Worm (Caenorhabditis elegans): ENCODE data around the gene rbc-1.

Gene rbc-1

ce11 chrX:14610093-14610763, 946 bp upstream of the rbc-1 start (continued):
- TF ChIP-seq jun-1 (tag; optimal IDR thresholded peaks at IDR 0.05): no peak
- TF ChIP-seq hlh-30 (tag; optimal IDR thresholded peaks at IDR 0.05; ENCODE audit: insufficient read depth): peak; percentile 67
- TF ChIP-seq lsy-2 (tag; optimal IDR thresholded peaks at IDR 0.05): peak in 1 of 2 experiments; percentile 0
- no peak for TF ChIP-seq lir-3 (tag; optimal IDR thresholded peaks at IDR 0.05)
- no peak for TF ChIP-seq spr-1 (tag; optimal IDR thresholded peaks at IDR 0.05)
- TF ChIP-seq fos-1 (tag; optimal IDR thresholded peaks at IDR 0.05): no peak
- no peak for TF ChIP-seq lin-1 (GFP tag; IDR thresholded peaks at IDR 0.05)
- no peak for TF ChIP-seq T26A8.4 (GFP tag; IDR thresholded peaks at IDR 0.05)
- TF ChIP-seq nhr-237 (tag; optimal IDR thresholded peaks at IDR 0.05): no peak
- no peak for TF ChIP-seq Y48G9A.11 (GFP tag; IDR thresholded peaks at IDR 0.05)
- TF ChIP-seq cey-2 (tag; optimal IDR thresholded peaks at IDR 0.05; ENCODE audit: borderline replicate concordance, insufficient read depth): no peak
- TF ChIP-seq mxl-2 (GFP tag; conservative IDR thresholded peaks at IDR 0.05): no peak
- no peak for TF ChIP-seq ctbp-1 (GFP tag; IDR thresholded peaks at IDR 0.05)
- TF ChIP-seq dmd-6 (GFP tag; IDR thresholded peaks at IDR 0.05): peak; percentile 61
- TF ChIP-seq snpc-1.2 (GFP tag; IDR thresholded peaks at IDR 0.05): no peak
- no peak for TF ChIP-seq zip-11 (GFP tag; IDR thresholded peaks at IDR 0.05)
- no peak for TF ChIP-seq nhr-48 (tag; optimal IDR thresholded peaks at IDR 0.05)
- TF ChIP-seq lin-39 (tag; optimal IDR thresholded peaks at IDR 0.05): no peak
- no peak for TF ChIP-seq aly-2 (tag; optimal IDR thresholded peaks at IDR 0.05)
- peak; percentile 55 for TF ChIP-seq mep-1 (tag; optimal IDR thresholded peaks at IDR 0.05)
- TF ChIP-seq ceh-62 (tag; optimal IDR thresholded peaks at IDR 0.05): no peak
- TF ChIP-seq ceh-44 (GFP tag; IDR thresholded peaks at IDR 0.05): no peak
- no peak for TF ChIP-seq zfp-3 (GFP tag; conservative IDR thresholded peaks at IDR 0.05)

ce11 chrX:14621207-14621606, 10.0 kb downstream of the rbc-1 start:
- 0 out of 2 replicates have a peak, but pooled peaks have one; percentile 52 for TF ChIP-seq snpc-1.2 (GFP tag; IDR thresholded peaks at IDR 0.05)
- TF ChIP-seq ces-1 (GFP tag; optimal IDR thresholded peaks at IDR 0.05): no peak
- TF ChIP-seq daf-19 (GFP tag; conservative IDR thresholded peaks at IDR 0.05): no peak
- TF ChIP-seq vab-7 (GFP tag; IDR thresholded peaks at IDR 0.05): 0 out of 2 replicates have a peak, but pooled peaks have one; percentile 4
- peak; percentile 52 for TF ChIP-seq aha-1 (tag)
- no peak for TF ChIP-seq nhr-25 (tag; optimal IDR thresholded peaks at IDR 0.05; ENCODE audit: borderline replicate concordance, insufficient read depth)

ce11 chrX:14628816-14629215, 17.6 kb downstream of the rbc-1 start, which contains the start of gene F54E4.2:
F54E4.2 (minus strand) TSS chrX:14628916.
- TF ChIP-seq zip-2 (tag; optimal IDR thresholded peaks at IDR 0.05) (no peak), unc-62 (GFP tag; optimal IDR thresholded peaks at IDR 0.05 in 1 of 2) (peak in 1 of 2 experiments; percentile 51), unc-62 (tag; optimal IDR thresholded peaks at IDR 0.05) (no peak)

- no peak for TF ChIP-seq hif-1 (tag; optimal IDR thresholded peaks at IDR 0.05)
- TF ChIP-seq unc-62 (GFP tag; optimal IDR thresholded peaks at IDR 0.05 in 1 of 2): peak in 1 of 2 experiments; percentile 98
- TF ChIP-seq unc-62 (tag; optimal IDR thresholded peaks at IDR 0.05): no peak
- peak; percentile 27 for TF ChIP-seq fkh-10 (GFP tag; optimal IDR thresholded peaks at IDR 0.05)
Measured at ce11 chrX:14633679-14634078, 22.5 kb downstream of the rbc-1 start.

- no peak for TF ChIP-seq Y75B8A.6 (GFP tag; IDR thresholded peaks at IDR 0.05)
- no peak for TF ChIP-seq nhr-76 (tag; optimal IDR thresholded peaks at IDR 0.05)
- no peak for TF ChIP-seq rbr-2 (tag; optimal IDR thresholded peaks at IDR 0.05)
- TF ChIP-seq unc-62 (GFP tag; optimal IDR thresholded peaks at IDR 0.05 in 1 of 2): peak in 1 of 2 experiments; percentile 95
- no peak for TF ChIP-seq unc-62 (tag; optimal IDR thresholded peaks at IDR 0.05)
Measured at ce11 chrX:14636157-14636556, 25.0 kb downstream of the rbc-1 start, which contains the start of gene F54E4.3. F54E4.3 (minus strand) TSS chrX:14636421.
